Fruit fly (Drosophila melanogaster) Kc167 (cell line): Measurements from ENCODE around the gene CG17666.
A peak's percentile ranks its signal among the peaks of the same experiment; 100 is the strongest.

Experiments
- Myc ChIP-seq: fragments of >200 bp; optimal IDR thresholded peaks from 2 replicates; lab custom pipeline; 2017; ENCODE audit warnings: missing external identifiers
- Sin3A ChIP-seq: fragments of >200 bp; optimal IDR thresholded peaks from 2 replicates; lab custom pipeline; 2018; ENCODE audit warnings: missing external identifiers
- h ChIP-seq: fragments of >200 bp; optimal IDR thresholded peaks from 3 replicates; lab custom pipeline; 2018; ENCODE audit warnings: missing external identifiers
- insv ChIP-seq: fragments of >200 bp; optimal IDR thresholded peaks from 3 replicates; lab custom pipeline; 2018; ENCODE audit warnings: missing external identifiers
- psq ChIP-seq: fragments of >200 bp; optimal IDR thresholded peaks from 2 replicates; lab custom pipeline; 2017; ENCODE audit warnings: missing external identifiers
- ttk ChIP-seq: sonication (Bioruptor generic); optimal IDR thresholded peaks from 2 replicates; lab custom pipeline; 2017; ENCODE audit warnings: missing external identifiers

The CG17666 gene

DNA sequence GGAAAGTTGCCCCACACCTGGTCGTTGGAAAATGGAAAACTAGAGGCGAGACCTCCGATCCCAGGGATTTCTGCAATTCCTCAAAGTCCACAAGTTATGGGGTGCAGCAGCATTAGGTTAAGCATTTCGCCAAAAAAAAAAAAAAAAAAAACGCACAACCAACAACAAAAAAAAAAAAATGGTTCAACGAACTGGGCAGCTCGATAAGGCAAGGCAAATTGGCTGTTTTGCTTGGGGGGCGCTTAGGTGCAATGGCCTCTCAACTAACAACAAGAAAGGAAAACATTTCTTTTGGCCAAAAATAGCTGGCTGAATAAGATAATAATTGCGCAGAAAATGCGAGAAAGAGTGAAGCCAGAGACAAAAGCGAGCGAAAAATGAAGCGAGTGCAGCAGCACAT, 19.0 kb downstream of the CG17666 start:
- TF ChIP-seq ttk (no peak), Myc (no peak), psq (lab: Kevin White, UChicago) (no peak), h (lab: Kevin White, UChicago) (no peak), insv (lab: Kevin White, UChicago) (no peak), Sin3A (lab: Kevin White, UChicago) (no peak)

DNA sequence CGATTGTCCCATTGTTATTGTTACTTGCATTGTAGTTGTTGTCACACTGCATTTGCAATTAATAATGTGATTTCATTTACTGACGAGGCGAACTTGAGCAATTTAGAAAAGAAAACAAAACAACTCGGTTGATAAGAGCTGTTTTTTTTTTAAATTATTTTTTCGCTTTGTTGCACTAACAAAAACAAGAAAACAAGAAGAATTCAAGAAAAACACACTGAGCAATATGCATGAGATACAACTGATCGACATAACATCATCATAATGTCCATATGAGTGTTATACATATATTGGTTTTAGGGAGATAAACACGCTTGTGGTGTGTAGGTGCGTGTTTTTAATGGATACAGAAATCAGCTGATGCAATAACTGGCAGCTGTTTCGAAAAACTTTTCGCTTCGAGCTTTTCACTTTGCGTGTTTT, 21.3 kb downstream of the CG17666 start:
- TF ChIP-seq h (lab: Kevin White, UChicago) = no peak
- TF ChIP-seq insv (lab: Kevin White, UChicago) = no peak
- no peak for TF ChIP-seq Myc
- no peak for TF ChIP-seq ttk
- no peak for TF ChIP-seq psq (lab: Kevin White, UChicago)
- no peak for TF ChIP-seq Sin3A (lab: Kevin White, UChicago)

DNA sequence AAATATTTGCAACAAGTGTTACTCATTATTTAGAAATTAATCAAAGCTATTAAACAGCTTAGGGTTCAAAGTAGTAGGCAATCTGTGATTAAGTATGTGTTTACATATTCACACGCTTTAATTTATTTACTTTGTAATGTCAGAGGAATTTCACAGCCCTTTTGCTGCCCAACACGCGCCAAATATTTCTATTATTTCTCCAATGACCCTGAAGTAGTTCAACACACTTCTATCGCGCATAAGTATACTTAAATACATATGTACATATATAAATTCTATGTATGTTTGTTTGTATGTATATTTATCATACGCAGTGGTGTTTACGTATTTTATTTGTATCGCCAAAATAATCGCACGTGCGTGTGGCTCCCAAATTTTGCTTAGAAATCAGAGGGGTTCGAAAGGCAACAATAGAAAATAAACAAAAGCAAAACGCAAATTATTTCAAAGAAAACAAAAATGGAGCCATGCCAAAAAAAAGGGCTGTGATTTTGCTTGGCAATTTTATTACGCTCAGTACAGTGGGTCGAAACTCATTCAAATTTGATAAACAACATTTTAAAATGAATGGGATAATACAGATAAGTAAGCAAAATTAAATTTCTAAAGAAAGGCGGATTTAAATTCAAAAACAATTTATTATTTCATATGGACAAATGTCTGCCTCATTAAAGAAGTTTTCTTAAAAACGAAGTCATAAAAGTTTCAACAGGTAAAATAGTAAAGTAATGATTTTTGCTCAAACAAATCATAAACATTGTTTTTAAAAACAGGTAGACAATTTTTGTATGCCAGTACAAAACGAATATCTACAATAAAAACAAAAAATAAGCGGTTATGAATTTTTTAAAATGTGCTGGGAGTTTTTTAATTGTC, 22.3 kb downstream of the CG17666 start:
- no peak for TF ChIP-seq Myc
- no peak for TF ChIP-seq psq (lab: Kevin White, UChicago)
- TF ChIP-seq Sin3A (lab: Kevin White, UChicago) = no peak
- TF ChIP-seq ttk = no peak
- TF ChIP-seq h (lab: Kevin White, UChicago) = no peak
- TF ChIP-seq insv (lab: Kevin White, UChicago) = no peak

DNA sequence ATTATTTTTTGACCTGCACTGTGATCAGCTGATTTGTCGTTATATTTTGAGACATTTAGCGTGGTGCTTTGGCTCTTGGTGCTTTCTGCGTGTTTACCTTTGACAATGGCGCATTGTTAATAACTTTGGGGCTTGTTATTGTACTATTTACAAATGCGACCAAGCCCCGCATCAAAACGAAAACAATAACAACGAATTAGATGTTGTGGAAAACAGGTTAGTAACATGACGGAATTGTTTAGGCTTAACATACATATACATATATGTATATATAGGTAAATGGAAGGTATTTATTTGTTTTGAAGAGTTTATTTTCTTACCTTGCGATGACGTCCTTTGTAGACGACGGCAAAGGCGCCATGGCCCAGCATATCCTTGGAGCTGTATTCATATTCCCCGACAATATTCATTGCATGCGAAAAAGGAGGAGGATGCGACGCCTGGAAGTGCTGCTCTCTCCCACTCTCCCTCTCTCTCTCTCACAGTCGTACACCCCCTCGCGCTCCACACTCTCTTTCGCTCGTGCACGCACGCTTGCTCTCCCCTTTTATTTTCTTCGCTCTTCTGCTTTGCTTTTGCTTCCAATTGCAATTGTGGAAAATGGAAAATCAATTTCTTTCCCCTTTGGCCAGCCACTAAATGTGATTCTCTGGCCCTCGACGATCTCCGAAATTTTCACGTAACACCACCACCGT, 23.1 kb downstream of the CG17666 start:
- TF ChIP-seq ttk = no peak
- no peak for TF ChIP-seq h (lab: Kevin White, UChicago)
- TF ChIP-seq Myc = no peak
- no peak for TF ChIP-seq psq (lab: Kevin White, UChicago)
- no peak for TF ChIP-seq Sin3A (lab: Kevin White, UChicago)
- no peak for TF ChIP-seq insv (lab: Kevin White, UChicago)

dm6 chr3L:12804730-12805170, 23.6 kb downstream of the CG17666 start, which contains the start of gene Atg1:
Gene Atg1, minus strand, starts transcription at chr3L:12805116.
- no peak for TF ChIP-seq psq (lab: Kevin White, UChicago)
- no peak for TF ChIP-seq h (lab: Kevin White, UChicago)
- no peak for TF ChIP-seq Sin3A (lab: Kevin White, UChicago)
- TF ChIP-seq insv (lab: Kevin White, UChicago) = no peak
- no peak for TF ChIP-seq ttk
- no peak for TF ChIP-seq Myc

DNA sequence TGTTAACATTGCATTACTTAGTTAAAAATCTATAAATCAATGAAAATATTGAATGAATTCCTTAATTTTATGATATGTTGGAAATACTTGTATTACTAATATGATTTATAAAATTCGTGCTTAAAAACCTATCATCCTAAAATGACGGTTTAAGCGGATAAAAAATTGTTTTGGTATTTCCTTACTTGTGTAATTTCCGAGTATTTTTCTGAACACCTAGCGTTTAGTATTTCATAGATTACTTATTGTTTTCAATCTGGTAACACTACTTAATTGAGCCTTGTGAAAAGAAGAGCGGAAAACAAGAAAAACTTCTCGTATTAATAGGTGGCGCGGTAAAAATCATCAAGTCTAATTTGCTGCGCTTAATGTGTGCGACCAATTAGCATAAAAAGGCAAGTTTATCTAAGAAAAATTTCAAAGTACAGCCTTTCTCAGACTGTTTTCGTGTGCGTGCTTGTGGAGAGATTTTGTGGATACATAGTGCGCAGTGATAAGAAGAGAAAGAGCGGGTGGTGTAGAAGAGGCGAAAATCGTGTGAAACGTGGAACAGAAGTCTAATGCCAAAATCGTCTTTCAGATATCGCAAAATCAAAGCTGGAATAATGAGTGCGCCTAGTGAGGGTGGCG, 24.6 kb downstream of the CG17666 start, which contains the start of gene Sap130:
Gene Sap130 (plus strand): TSS at position 243 of the 630 bp plus-strand sequence.
- TF ChIP-seq insv (lab: Kevin White, UChicago) (no peak), Myc (no peak), Sin3A (lab: Kevin White, UChicago) (no peak), h (lab: Kevin White, UChicago) (no peak), psq (lab: Kevin White, UChicago) (no peak), ttk (no peak)

DNA sequence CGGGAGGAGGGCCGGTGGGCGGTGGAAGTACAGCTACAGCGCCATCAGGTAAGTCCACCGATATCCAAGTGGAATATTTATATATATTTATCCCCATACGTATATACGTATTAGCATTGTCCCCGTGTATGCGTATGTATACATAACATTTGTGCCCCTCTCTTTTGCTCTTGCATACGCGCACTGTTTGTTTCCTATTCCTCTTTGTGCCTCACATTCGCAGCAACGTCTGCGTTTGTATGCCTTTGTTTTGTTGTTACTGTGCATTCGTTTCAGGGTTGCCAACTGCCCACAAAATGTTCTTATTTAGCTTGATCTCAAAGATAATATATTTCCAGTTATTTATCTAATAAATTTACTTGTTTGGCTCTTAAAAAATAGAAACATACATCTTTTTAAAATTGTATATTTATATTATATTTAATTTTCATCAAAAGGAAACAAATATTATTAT, 25.2 kb downstream of the CG17666 start:
- TF ChIP-seq ttk = no peak
- TF ChIP-seq psq (lab: Kevin White, UChicago) = peak; percentile 97

dm6 chr3L:12808421-12808820, 27.3 kb downstream of the CG17666 start, which contains the start of gene CG32110:
Gene CG32110, plus strand, starts transcription at chr3L:12808721.
- TF ChIP-seq insv (lab: Kevin White, UChicago) (no peak), Sin3A (lab: Kevin White, UChicago) (no peak), h (lab: Kevin White, UChicago) (no peak), psq (lab: Kevin White, UChicago) (no peak), ttk (no peak), Myc (no peak)

- TF ChIP-seq Sin3A (lab: Kevin White, UChicago) (no peak), psq (lab: Kevin White, UChicago) (no peak), insv (lab: Kevin White, UChicago) (no peak), h (lab: Kevin White, UChicago) (no peak), Myc (no peak), ttk (no peak)
These were observed 32.8 kb downstream of the CG17666 start, which contains the start of the genes Sf3a2 and CG42588 for dm6 chr3L:12813907-12814306. Gene Sf3a2, minus strand, starts transcription at chr3L:12814019. Gene CG42588, plus strand, starts transcription at chr3L:12814254.

DNA sequence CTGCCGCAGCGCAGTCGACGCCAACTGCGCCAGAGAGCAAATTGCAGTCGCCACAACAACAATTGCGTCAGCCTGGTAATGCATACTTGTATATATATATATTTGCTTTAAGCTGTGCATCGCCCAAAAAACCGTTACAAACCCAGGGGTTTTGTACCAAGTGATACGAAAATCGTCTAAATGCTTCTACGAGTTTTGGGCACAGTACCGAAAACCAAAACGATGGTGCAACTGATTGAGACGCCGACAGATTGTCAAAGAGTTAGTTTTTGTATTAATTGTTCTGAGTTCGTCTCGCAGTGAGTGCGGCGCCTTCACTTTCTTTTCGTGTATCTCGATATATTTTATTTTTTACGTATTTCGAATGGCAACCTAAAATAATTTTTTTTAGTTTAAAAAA, 33.7 kb downstream of the CG17666 start:
- no peak for TF ChIP-seq ttk
- TF ChIP-seq psq (lab: Kevin White, UChicago) = no peak
- TF ChIP-seq h (lab: Kevin White, UChicago) = no peak
- TF ChIP-seq insv (lab: Kevin White, UChicago) = no peak
- TF ChIP-seq Myc = no peak
- no peak for TF ChIP-seq Sin3A (lab: Kevin White, UChicago)

dm6 chr3L:12815756-12816155, 34.6 kb downstream of the CG17666 start:
- TF ChIP-seq h (lab: Kevin White, UChicago) = no peak
- no peak for TF ChIP-seq ttk
- TF ChIP-seq insv (lab: Kevin White, UChicago) = no peak
- no peak for TF ChIP-seq psq (lab: Kevin White, UChicago)
- no peak for TF ChIP-seq Myc
- TF ChIP-seq Sin3A (lab: Kevin White, UChicago) = no peak
